Fruit fly (Drosophila melanogaster) whole organism, embryonic: ENCODE measurements around the gene Mettl4.

ENCODE experiments used
- BEAF-32 ChIP-seq: fragments of 200-800 bp; sonication (Bioruptor generic); optimal IDR thresholded peaks from 3 replicates; lab custom pipeline; 2017; ENCODE audit warnings: missing biosample characterization, missing genetic modification characterization, mild to moderate bottlenecking, moderate library complexity, missing genetic modification reagents
- Bgb ChIP-seq: fragments of 200-800 bp; sonication (Bioruptor generic); IDR thresholded peaks from 2 replicates; pipeline ENCODE4 v1.3.6; 2022; ENCODE audit warnings: missing biosample characterization, missing genetic modification characterization; ENCODE audit not compliant: partially characterized antibody
- BtbVII ChIP-seq: fragments of 200-800 bp; sonication (Bioruptor generic); optimal IDR thresholded peaks from 3 replicates; lab custom pipeline; 2017; ENCODE audit warnings: missing biosample characterization, mild to moderate bottlenecking, missing genetic modification characterization
- Bteb2 ChIP-seq: fragments of 200-800 bp; sonication (Bioruptor generic); optimal IDR thresholded peaks from 2 replicates; lab custom pipeline; 2016; ENCODE audit warnings: missing biosample characterization, missing genetic modification characterization
- CG11456 ChIP-seq: fragments of 200-800 bp; sonication (Bioruptor generic); IDR thresholded peaks from 3 replicates; pipeline ENCODE4 v1.3.6; 2022; ENCODE audit warnings: missing biosample characterization, missing genetic modification characterization
- CG11696 ChIP-seq: fragments of 200-800 bp; sonication (Bioruptor generic); IDR thresholded peaks from 2 replicates; pipeline ENCODE4 v1.3.6; 2022; ENCODE audit warnings: missing biosample characterization, missing genetic modification characterization
- CG13287 ChIP-seq: fragments of 200-800 bp; sonication (Bioruptor generic); IDR thresholded peaks from 2 replicates; pipeline ENCODE4 v1.3.6; 2022; ENCODE audit warnings: missing biosample characterization, missing genetic modification characterization; ENCODE audit not compliant: partially characterized antibody
- CG14667 ChIP-seq: fragments of 200-800 bp; sonication (Bioruptor generic); IDR thresholded peaks from 2 replicates; pipeline ENCODE4 v1.3.6; 2022; ENCODE audit warnings: missing biosample characterization, missing genetic modification characterization
- CG15514 ChIP-seq: fragments of 200-800 bp; sonication (Bioruptor generic); optimal IDR thresholded peaks from 3 replicates; lab custom pipeline; 2017; ENCODE audit warnings: missing biosample characterization, missing genetic modification characterization, mild to moderate bottlenecking, moderate library complexity, missing genetic modification reagents
- CG1602 ChIP-seq: fragments of 200-800 bp; sonication (Bioruptor generic); optimal IDR thresholded peaks from 3 replicates; lab custom pipeline; 2016; ENCODE audit warnings: missing biosample characterization, missing genetic modification characterization
- CG17186 ChIP-seq: fragments of 200-800 bp; sonication (Bioruptor generic); optimal IDR thresholded peaks from 3 replicates; lab custom pipeline; 2017; ENCODE audit warnings: missing biosample characterization, missing genetic modification reagents, missing genetic modification characterization
- CG17361 ChIP-seq: fragments of 200-800 bp; sonication (Bioruptor generic); IDR thresholded peaks from 3 replicates; pipeline ENCODE4 v1.3.6; 2022; ENCODE audit warnings: missing biosample characterization, missing genetic modification characterization
- CG17612 ChIP-seq: fragments of 200-800 bp; sonication (Bioruptor generic); IDR thresholded peaks from 2 replicates; pipeline ENCODE4 v1.3.6; 2022; ENCODE audit warnings: missing biosample characterization, missing genetic modification characterization
- CG2129 ChIP-seq: fragments of 200-800 bp; sonication (Bioruptor generic); IDR thresholded peaks from 2 replicates; pipeline ENCODE4 v1.3.6; 2022; ENCODE audit warnings: missing biosample characterization, missing genetic modification characterization; ENCODE audit not compliant: partially characterized antibody
- CG2202 ChIP-seq: fragments of 200-800 bp; sonication (Bioruptor generic); optimal IDR thresholded peaks from 2 replicates; lab custom pipeline; 2018; ENCODE audit warnings: missing biosample characterization, mild to moderate bottlenecking, missing genetic modification characterization
- CG32532 ChIP-seq: fragments of 200-800 bp; sonication (Bioruptor generic); IDR thresholded peaks from 2 replicates; pipeline ENCODE4 v1.3.6; 2022; ENCODE audit warnings: missing biosample characterization, missing genetic modification characterization
- CG32767 ChIP-seq: fragments of 200-800 bp; sonication (Bioruptor generic); IDR thresholded peaks from 2 replicates; pipeline ENCODE4 v1.3.6; 2022; ENCODE audit warnings: missing biosample characterization, missing genetic modification characterization
- CG4404 ChIP-seq: fragments of 200-800 bp; sonication (Bioruptor generic); IDR thresholded peaks from 2 replicates; pipeline ENCODE4 v1.3.6; 2022; ENCODE audit warnings: missing biosample characterization, missing genetic modification characterization
- CG6791 ChIP-seq: fragments of 200-800 bp; sonication (Bioruptor generic); IDR thresholded peaks from 3 replicates; pipeline ENCODE4 v1.3.6; 2022; ENCODE audit warnings: missing biosample characterization, missing genetic modification characterization; ENCODE audit not compliant: partially characterized antibody
- CG7839 ChIP-seq: fragments of 200-800 bp; sonication (Bioruptor generic); optimal IDR thresholded peaks from 3 replicates; lab custom pipeline; 2018; ENCODE audit warnings: missing biosample characterization, mild to moderate bottlenecking, missing genetic modification characterization, moderate library complexity
- CG7928 ChIP-seq: fragments of 200-800 bp; sonication (Bioruptor generic); optimal IDR thresholded peaks from 2 replicates; lab custom pipeline; 2017; ENCODE audit warnings: missing biosample characterization, mild to moderate bottlenecking, missing genetic modification characterization
- CG7963 ChIP-seq: fragments of 200-800 bp; sonication (Bioruptor generic); IDR thresholded peaks from 3 replicates; pipeline ENCODE4 v1.3.6; 2022; ENCODE audit warnings: missing biosample characterization, missing genetic modification characterization; ENCODE audit not compliant: partially characterized antibody
- CG9437 ChIP-seq: fragments of 200-800 bp; sonication (Bioruptor generic); optimal IDR thresholded peaks from 2 replicates; lab custom pipeline; 2018; ENCODE audit warnings: missing biosample characterization, mild to moderate bottlenecking, missing genetic modification characterization
- CG9797 ChIP-seq: fragments of 200-800 bp; sonication (Bioruptor generic); optimal IDR thresholded peaks from 3 replicates; lab custom pipeline; 2018; ENCODE audit warnings: missing biosample characterization, mild to moderate bottlenecking, missing genetic modification characterization
- Dbx ChIP-seq: fragments of 200-800 bp; sonication (Bioruptor generic); IDR thresholded peaks from 3 replicates; pipeline ENCODE4 v1.3.6; 2022; ENCODE audit warnings: missing biosample characterization, missing genetic modification characterization
- Dip2 ChIP-seq: fragments of 200-800 bp; sonication (Bioruptor generic); IDR thresholded peaks from 2 replicates; pipeline ENCODE4 v1.3.6; 2022; ENCODE audit warnings: missing biosample characterization, missing genetic modification characterization
- Ets65A ChIP-seq: fragments of 200-800 bp; sonication (Bioruptor generic); peaks from one replicate; lab custom pipeline; 2016; ENCODE audit warnings: missing biosample characterization, missing genetic modification characterization
- GATAe ChIP-seq: fragments of 200-800 bp; sonication (Bioruptor generic); conservative IDR thresholded peaks from 2 replicates; pipeline ENCODE4 v1.3.6; 2022; ENCODE audit warnings: missing biosample characterization, missing genetic modification characterization
- HmgZ ChIP-seq: fragments of 200-800 bp; sonication (Bioruptor generic); optimal IDR thresholded peaks from 2 replicates; lab custom pipeline; 2018; ENCODE audit warnings: missing biosample characterization, mild to moderate bottlenecking, missing genetic modification characterization
- Med ChIP-seq: fragments of 200-800 bp; sonication (Bioruptor generic); peaks from one replicate; lab custom pipeline; 2016; ENCODE audit warnings: missing biosample characterization, missing genetic modification characterization, mild to moderate bottlenecking, inconsistent platforms, moderate library complexity
- NfI ChIP-seq: fragments of 200-800 bp; sonication (Bioruptor generic); optimal IDR thresholded peaks from 3 replicates; lab custom pipeline; 2018; ENCODE audit warnings: missing biosample characterization, mild to moderate bottlenecking, missing genetic modification characterization, moderate library complexity
- Optix ChIP-seq: fragments of 200-800 bp; sonication (Bioruptor generic); IDR thresholded peaks from 3 replicates; pipeline ENCODE4 v1.3.6; 2022; ENCODE audit warnings: missing biosample characterization, missing genetic modification characterization
- PHDP ChIP-seq: fragments of 200-800 bp; sonication (Bioruptor generic); optimal IDR thresholded peaks from 3 replicates; lab custom pipeline; 2018; ENCODE audit warnings: missing biosample characterization, mild to moderate bottlenecking, missing genetic modification characterization, moderate library complexity
- Rfx ChIP-seq: fragments of 200-800 bp; sonication (Bioruptor generic); IDR thresholded peaks from 2 replicates; pipeline ENCODE4 v1.3.6; 2022; ENCODE audit warnings: missing biosample characterization, missing genetic modification characterization
- Sry-δ ChIP-seq: fragments of 200-800 bp; sonication (Bioruptor generic); optimal IDR thresholded peaks from 2 replicates; lab custom pipeline; 2016; ENCODE audit warnings: missing biosample characterization, missing genetic modification characterization
- Ssrp ChIP-seq: fragments of 200-800 bp; sonication (Bioruptor generic); optimal IDR thresholded peaks from 2 replicates; lab custom pipeline; 2018; ENCODE audit warnings: missing biosample characterization, mild to moderate bottlenecking, missing genetic modification characterization, moderate library complexity
- YL-1 ChIP-seq: fragments of 200-800 bp; sonication (Bioruptor generic); optimal IDR thresholded peaks from 3 replicates; lab custom pipeline; 2017; ENCODE audit warnings: missing biosample characterization, mild to moderate bottlenecking, missing genetic modification characterization
- caup ChIP-seq: fragments of 200-800 bp; sonication (Bioruptor generic); optimal IDR thresholded peaks from 3 replicates; lab custom pipeline; 2017; ENCODE audit warnings: missing biosample characterization, mild to moderate bottlenecking, missing genetic modification characterization, moderate library complexity; ENCODE audit not compliant: severe bottlenecking
- exex ChIP-seq: fragments of 200-800 bp; sonication (Bioruptor generic); optimal IDR thresholded peaks from 4 replicates; lab custom pipeline; 2018; ENCODE audit warnings: missing biosample characterization, mild to moderate bottlenecking, missing genetic modification characterization, moderate library complexity
- hb ChIP-seq: fragments of 200-800 bp; sonication (Bioruptor generic); IDR thresholded peaks from 3 replicates; pipeline ENCODE4 v1.3.6; 2022; ENCODE audit warnings: missing biosample characterization, missing genetic modification characterization; ENCODE audit not compliant: partially characterized antibody
- hbn ChIP-seq: fragments of 200-800 bp; sonication (Bioruptor generic); IDR thresholded peaks from 2 replicates; pipeline ENCODE4 v1.3.6; 2022; ENCODE audit warnings: missing biosample characterization, missing genetic modification characterization; ENCODE audit not compliant: partially characterized antibody
- jing ChIP-seq: fragments of 200-800 bp; sonication (Bioruptor generic); optimal IDR thresholded peaks from 2 replicates; lab custom pipeline; 2018; ENCODE audit warnings: missing biosample characterization, mild to moderate bottlenecking, missing genetic modification characterization
- kay ChIP-seq: fragments of 200-800 bp; sonication (Bioruptor generic); optimal IDR thresholded peaks from 2 replicates; lab custom pipeline; 2016; ENCODE audit warnings: missing biosample characterization, missing genetic modification characterization
- nerfin-2 ChIP-seq: fragments of 200-800 bp; sonication (Bioruptor generic); IDR thresholded peaks from 2 replicates; pipeline ENCODE4 v1.3.6; 2022; ENCODE audit warnings: missing biosample characterization, missing genetic modification characterization; ENCODE audit not compliant: partially characterized antibody
- pb ChIP-seq: fragments of 200-800 bp; sonication (Bioruptor generic); optimal IDR thresholded peaks from 3 replicates; lab custom pipeline; 2016; ENCODE audit warnings: missing biosample characterization, missing genetic modification characterization
- so ChIP-seq: fragments of 200-800 bp; sonication (Bioruptor generic); IDR thresholded peaks from 3 replicates; pipeline ENCODE4 v1.3.6; 2022; ENCODE audit warnings: missing biosample characterization, missing genetic modification characterization
- tap ChIP-seq: fragments of 200-800 bp; optimal IDR thresholded peaks from 3 replicates; lab custom pipeline; 2019; ENCODE audit warnings: missing biosample characterization, mild to moderate bottlenecking, missing genetic modification characterization, moderate library complexity
- tna ChIP-seq: fragments of 200-800 bp; sonication (Bioruptor generic); IDR thresholded peaks from 2 replicates; pipeline ENCODE4 v1.3.6; 2022; ENCODE audit warnings: missing biosample characterization, missing genetic modification characterization; ENCODE audit not compliant: partially characterized antibody

Mettl4 gene

dm6 chr3R:16652091-16652490 is 1.1 kb upstream of the Mettl4 start, which contains the start of gene CG14907 (continued):
- TF ChIP-seq tap (tag; lab: Kevin White, UChicago) (no peak), CG7963 (peak; percentile 50; the same call in 1 of the 3 replicates), hbn (GFP tag; lab: Robert Waterston, UW) (peak; percentile 68), Bgb (GFP tag; lab: Robert Waterston, UW) (peak; percentile 71; the same call in 1 of the 2 replicates), CG14667 (GFP tag; lab: Robert Waterston, UW) (no peak), BtbVII (GFP tag; lab: Kevin White, UChicago) (no peak), nerfin-2 (GFP tag; lab: Robert Waterston, UW) (peak; percentile 65), pb (no peak), CG17361 (GFP tag; lab: Robert Waterston, UW) (no peak), CG4404 (GFP tag; lab: Robert Waterston, UW) (no peak), tna (GFP tag; lab: Robert Waterston, UW) (peak; percentile 68), CG2202 (tag; lab: Kevin White, UChicago) (no peak), exex (peak; percentile 40), kay (GFP tag; lab: Kevin White, UChicago) (peak; percentile 91), Med (GFP tag; lab: Kevin White, UChicago) (peak; percentile 80), CG17612 (no peak), CG32532 (GFP tag; lab: Robert Waterston, UW) (no peak), hb (GFP tag; lab: Robert Waterston, UW) (no peak), so (GFP tag; lab: Robert Waterston, UW) (no peak), CG15514 (GFP tag; lab: Kevin White, UChicago) (peak; percentile 47), CG9797 (GFP tag; lab: Kevin White, UChicago) (no peak), BEAF-32 (GFP tag; lab: Kevin White, UChicago) (peak; percentile 65), HmgZ (peak; percentile 2), Sry-δ (GFP tag; lab: Kevin White, UChicago) (peak; percentile 71), CG11456 (GFP tag; lab: Robert Waterston, UW) (no peak), YL-1 (GFP tag; lab: Kevin White, UChicago) (peak; percentile 12), NfI (GFP tag; lab: Kevin White, UChicago) (peak; percentile 8), PHDP (peak; percentile 7)

dm6 chr3R:16649282-16649681 is 1.7 kb downstream of the Mettl4 start:
- TF ChIP-seq CG7839 (tag; lab: Kevin White, UChicago) (no peak), CG6791 (0 out of 3 replicates have a peak, but pooled peaks have one; percentile 30), GATAe (GFP tag; lab: Robert Waterston, UW) (no peak), Rfx (0 out of 2 replicates have a peak, but pooled peaks have one; percentile 9), jing (GFP tag; lab: Kevin White, UChicago) (no peak), CG1602 (GFP tag; lab: Kevin White, UChicago) (no peak), CG11696 (GFP tag; lab: Robert Waterston, UW) (no peak), CG7928 (GFP tag; lab: Kevin White, UChicago) (no peak), hbn (GFP tag; lab: Robert Waterston, UW) (0 out of 2 replicates have a peak, but pooled peaks have one; percentile 0), Med (GFP tag; lab: Kevin White, UChicago) (peak; percentile 66), Dbx (peak; percentile 34; the same call in 1 of the 3 replicates), Ets65A (GFP tag; lab: Kevin White, UChicago) (peak; percentile 63)

- TF ChIP-seq CG17186 (no peak), caup (GFP tag; lab: Kevin White, UChicago) (no peak), CG2129 (no peak), CG9437 (GFP tag; lab: Kevin White, UChicago) (no peak), CG13287 (peak; percentile 22; the same call in 1 of the 2 replicates), nerfin-2 (GFP tag; lab: Robert Waterston, UW) (peak; percentile 4; the same call in 1 of the 2 replicates), Bteb2 (GFP tag; lab: Kevin White, UChicago) (no peak), Optix (GFP tag; lab: Robert Waterston, UW) (no peak), CG7839 (tag; lab: Kevin White, UChicago) (no peak), CG32767 (GFP tag; lab: Robert Waterston, UW) (no peak), Ssrp (tag; lab: Kevin White, UChicago) (no peak), Dip2 (GFP tag; lab: Robert Waterston, UW) (no peak)
These were observed 3.3 kb downstream of the Mettl4 start for dm6 chr3R:16647716-16648016.
